Fruit fly (Drosophila melanogaster): Measurements from ENCODE around the gene Sec61gamma.

Gene Sec61gamma

DNA sequence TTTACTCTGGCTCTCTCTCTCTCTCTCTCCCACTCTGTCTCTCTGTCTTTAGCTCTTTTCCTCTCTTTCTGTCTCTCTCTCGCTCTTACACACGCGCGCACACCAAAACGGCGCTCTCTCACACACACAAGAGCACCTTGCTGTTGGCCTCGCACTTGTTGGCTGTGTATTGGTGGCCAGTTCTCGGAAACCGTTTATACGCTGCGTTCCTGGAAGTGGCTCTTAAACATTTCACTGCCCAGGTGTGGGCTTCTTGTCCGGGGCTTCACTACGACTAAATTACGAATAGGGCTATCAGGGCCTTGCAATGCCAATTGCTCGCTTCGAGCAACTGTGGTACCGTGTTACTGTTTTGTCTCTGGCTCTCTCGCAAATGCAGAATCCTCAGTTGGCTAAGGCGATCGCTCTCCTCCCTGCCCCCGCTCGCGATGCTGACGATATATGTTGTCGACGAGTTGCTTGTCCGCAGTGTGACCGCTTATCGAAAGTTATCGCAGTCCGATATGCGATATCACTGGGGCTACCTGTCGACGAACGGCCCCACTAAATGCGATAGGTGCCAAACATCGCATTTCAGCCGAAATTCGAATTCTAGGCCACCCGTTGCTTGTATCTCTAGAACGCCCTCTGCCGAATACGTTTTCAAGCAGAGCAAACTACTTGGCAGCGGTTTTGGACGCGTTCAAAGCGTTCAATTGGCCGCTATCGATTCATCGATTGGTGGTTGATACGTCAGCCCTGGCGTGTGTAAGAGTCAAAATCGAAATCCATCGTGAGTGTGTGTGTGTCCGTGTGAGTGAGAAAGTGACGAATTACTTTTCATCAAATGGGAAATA is 40.1 kb downstream of the Sec61gamma start, which contains the start of the genes dome and Ubqn (continued):
- TF ChIP-seq tx (GFP tag; optimal IDR thresholded peaks at IDR 0.05), result no peak
- peak; percentile 98 for TF ChIP-seq BEAF-32 (GFP tag; optimal IDR thresholded peaks at IDR 0.05)
- TF ChIP-seq Dbx (GFP tag; IDR thresholded peaks at IDR 0.05), result peak; percentile 32; the same call in 1 of the 3 replicates
- peak; percentile 55 for TF ChIP-seq jumu (GFP tag; optimal IDR thresholded peaks at IDR 0.05)
- peak; percentile 85 for TF ChIP-seq CG6791 (GFP tag; IDR thresholded peaks at IDR 0.05; ENCODE audit: partially characterized antibody)
- no peak for TF ChIP-seq sqz (GFP tag; optimal IDR thresholded peaks at IDR 0.05)
- TF ChIP-seq bowl (GFP tag; IDR thresholded peaks at IDR 0.05), result no peak
- TF ChIP-seq MESR4 (GFP tag; optimal IDR thresholded peaks at IDR 0.05), result peak; percentile 74
- TF ChIP-seq Adf1 (GFP tag; IDR thresholded peaks at IDR 0.05), result peak; percentile 28; the same call in 1 of the 2 replicates
- TF ChIP-seq Bgb (GFP tag; IDR thresholded peaks at IDR 0.05; ENCODE audit: partially characterized antibody), result peak; percentile 88
- no peak for TF ChIP-seq Hey (tag; optimal IDR thresholded peaks at IDR 0.05)
- no peak for TF ChIP-seq z (GFP tag; IDR thresholded peaks at IDR 0.05)
- peak; percentile 76 for TF ChIP-seq CTCF (GFP tag; optimal IDR thresholded peaks at IDR 0.05)
- TF ChIP-seq sna (GFP tag; IDR thresholded peaks at IDR 0.05; ENCODE audit: partially characterized antibody), result peak; percentile 88
- TF ChIP-seq Deaf1 (tag; optimal IDR thresholded peaks at IDR 0.05), result peak; percentile 32
- TF ChIP-seq Meics (GFP tag; optimal IDR thresholded peaks at IDR 0.05), result peak; percentile 36
- TF ChIP-seq jing (GFP tag; optimal IDR thresholded peaks at IDR 0.05), result no peak
- TF ChIP-seq shn (GFP tag; optimal IDR thresholded peaks at IDR 0.05), result no peak
- peak; percentile 65; the same call in 1 of the 2 replicates for TF ChIP-seq CG42726 (GFP tag; IDR thresholded peaks at IDR 0.05; ENCODE audit: partially characterized antibody)
- peak; percentile 7 for TF ChIP-seq unpg (GFP tag; optimal IDR thresholded peaks at IDR 0.05)
- TF ChIP-seq chm (GFP tag; IDR thresholded peaks at IDR 0.05), result peak; percentile 24; the same call in 1 of the 2 replicates
- TF ChIP-seq esg (GFP tag; conservative IDR thresholded peaks at IDR 0.05), result no peak
- no peak for TF ChIP-seq CG8944 (GFP tag; optimal IDR thresholded peaks at IDR 0.05)
- 0 out of 2 replicates have a peak, but pooled peaks have one; percentile 7 for TF ChIP-seq danr (GFP tag; IDR thresholded peaks at IDR 0.05)
- peak; percentile 12 for TF ChIP-seq Hsf (GFP tag; optimal IDR thresholded peaks at IDR 0.05)
- peak; percentile 95 for TF ChIP-seq cg (GFP tag; optimal IDR thresholded peaks at IDR 0.05)
- TF ChIP-seq CG4404 (GFP tag; IDR thresholded peaks at IDR 0.05), result no peak
- TF ChIP-seq gfzf (GFP tag; optimal IDR thresholded peaks at IDR 0.05), result peak; percentile 74
- TF ChIP-seq br (optimal IDR thresholded peaks at IDR 0.05), result no peak
- TF ChIP-seq sug (tag; optimal IDR thresholded peaks at IDR 0.05), result peak; percentile 74
- no peak for TF ChIP-seq CG12104 (GFP tag; optimal IDR thresholded peaks at IDR 0.05)
- peak; percentile 27 for TF ChIP-seq zfh2 (GFP tag; optimal IDR thresholded peaks at IDR 0.05)
- no peak for TF ChIP-seq tin (GFP tag; optimal IDR thresholded peaks at IDR 0.05)
- peak; percentile 93 to 94 for TF ChIP-seq tll (GFP tag; optimal IDR thresholded peaks at IDR 0.05)
- peak; percentile 42 for TF ChIP-seq CG3995 (GFP tag; optimal IDR thresholded peaks at IDR 0.05)
- peak; percentile 33 for TF ChIP-seq NC2β (GFP tag; optimal IDR thresholded peaks at IDR 0.05)
- TF ChIP-seq CG14014 (GFP tag; IDR thresholded peaks at IDR 0.05), result peak; percentile 13; the same call in 1 of the 2 replicates
- TF ChIP-seq CG12769 (tag; optimal IDR thresholded peaks at IDR 0.05), result peak; percentile 37
- no peak for TF ChIP-seq CG10979 (tag; optimal IDR thresholded peaks at IDR 0.05)
- no peak for TF ChIP-seq cato (GFP tag; optimal IDR thresholded peaks at IDR 0.05; ENCODE audit: borderline replicate concordance)
- TF ChIP-seq CG12071 (GFP tag; optimal IDR thresholded peaks at IDR 0.05), result peak; percentile 49
- TF ChIP-seq CG10543 (GFP tag; optimal IDR thresholded peaks at IDR 0.05), result peak; percentile 77
- peak; percentile 23 for TF ChIP-seq dmrt11E (tag; optimal IDR thresholded peaks at IDR 0.05)
- no peak for TF ChIP-seq sob (GFP tag; IDR thresholded peaks at IDR 0.05)
- TF ChIP-seq CG7839 (tag; optimal IDR thresholded peaks at IDR 0.05), result no peak
- TF ChIP-seq hb (GFP tag; IDR thresholded peaks at IDR 0.05; ENCODE audit: partially characterized antibody), result peak; percentile 93
- no peak for TF ChIP-seq CG7357 (GFP tag; IDR thresholded peaks at IDR 0.05)
- TF ChIP-seq sens-2 (GFP tag; IDR thresholded peaks at IDR 0.05), result no peak
- peak; percentile 22 for TF ChIP-seq dm (GFP tag; optimal IDR thresholded peaks at IDR 0.05)

Measured in whole organism, embryonic.